Fruit fly (Drosophila melanogaster) whole organism, pupa: ENCODE measurements around the gene Prx1.
A peak's percentile ranks its signal among the peaks of the same experiment; 100 is the strongest.

Source experiments
- CG10348 ChIP-seq: fragments of 200-800 bp; sonication (Bioruptor generic); IDR thresholded peaks from 2 replicates; pipeline ENCODE4 v1.3.6; 2022; ENCODE audit warnings: missing biosample characterization, missing genetic modification characterization
- CG12605 ChIP-seq: fragments of 200-800 bp; sonication (Bioruptor generic); IDR thresholded peaks from 2 replicates; pipeline ENCODE4 v1.3.6; 2022; ENCODE audit warnings: missing biosample characterization, missing genetic modification characterization
- CG13204 ChIP-seq: fragments of 200-800 bp; sonication (Bioruptor generic); optimal IDR thresholded peaks from 2 replicates; lab custom pipeline; 2018; ENCODE audit warnings: missing biosample characterization, mild to moderate bottlenecking, missing genetic modification characterization, moderate library complexity
- CG14655 ChIP-seq: fragments of 200-800 bp; sonication (Bioruptor generic); optimal IDR thresholded peaks from 3 replicates; lab custom pipeline; 2017; ENCODE audit warnings: mild to moderate bottlenecking, missing biosample characterization, missing genetic modification reagents, missing genetic modification characterization
- CG15710 ChIP-seq: fragments of 200-800 bp; sonication (Bioruptor generic); optimal IDR thresholded peaks from 2 replicates; lab custom pipeline; 2018; ENCODE audit warnings: missing biosample characterization, mild to moderate bottlenecking, missing genetic modification characterization, moderate library complexity
- CG17806 ChIP-seq: fragments of 200-800 bp; sonication (Bioruptor generic); optimal IDR thresholded peaks from 2 replicates; lab custom pipeline; 2018; ENCODE audit warnings: missing biosample characterization, mild to moderate bottlenecking, missing genetic modification characterization, moderate library complexity
- CG32121 ChIP-seq: fragments of 200-800 bp; sonication (Bioruptor generic); IDR thresholded peaks from 2 replicates; pipeline ENCODE4 v1.3.6; 2022; ENCODE audit warnings: missing biosample characterization, missing genetic modification characterization
- CG34367 ChIP-seq: fragments of 200-800 bp; sonication (Bioruptor generic); optimal IDR thresholded peaks from 2 replicates; lab custom pipeline; 2018; ENCODE audit warnings: missing biosample characterization, mild to moderate bottlenecking, missing genetic modification characterization
- CG4496 ChIP-seq: fragments of 200-800 bp; sonication (Bioruptor generic); IDR thresholded peaks from 3 replicates; pipeline ENCODE4 v1.3.6; 2022; ENCODE audit warnings: missing biosample characterization, missing genetic modification characterization
- CG8159 ChIP-seq: fragments of 200-800 bp; sonication (Bioruptor generic); optimal IDR thresholded peaks from 3 replicates; lab custom pipeline; 2018; ENCODE audit warnings: missing biosample characterization, mild to moderate bottlenecking, missing genetic modification characterization, moderate library complexity
- CG8301 ChIP-seq: fragments of 200-800 bp; sonication (Bioruptor generic); optimal IDR thresholded peaks from 2 replicates; lab custom pipeline; 2018; ENCODE audit warnings: missing biosample characterization, mild to moderate bottlenecking, missing genetic modification characterization
- CG9948 ChIP-seq: fragments of 200-800 bp; sonication (Bioruptor generic); optimal IDR thresholded peaks from 2 replicates; lab custom pipeline; 2018; ENCODE audit warnings: missing biosample characterization, mild to moderate bottlenecking, missing genetic modification characterization, moderate library complexity
- D1 ChIP-seq: fragments of 200-800 bp; sonication (Bioruptor generic); optimal IDR thresholded peaks from 2 replicates; lab custom pipeline; 2018; ENCODE audit warnings: missing biosample characterization, mild to moderate bottlenecking, missing genetic modification characterization, moderate library complexity
- EcR ChIP-seq: fragments of 200-800 bp; sonication (Bioruptor generic); optimal IDR thresholded peaks from 3 replicates; lab custom pipeline; 2019; ENCODE audit warnings: missing biosample characterization, missing genetic modification characterization, mild to moderate bottlenecking, moderate library complexity, missing genetic modification reagents
- Ets98B ChIP-seq: fragments of 200-800 bp; sonication (Bioruptor generic); IDR thresholded peaks from 2 replicates; pipeline ENCODE4 v1.3.6; 2022; ENCODE audit warnings: missing biosample characterization, missing genetic modification characterization
- Pif1A ChIP-seq: fragments of 200-800 bp; sonication (Bioruptor generic); optimal IDR thresholded peaks from 3 replicates; lab custom pipeline; 2016; ENCODE audit warnings: missing biosample characterization, missing genetic modification characterization
- Pif1B ChIP-seq: fragments of 200-800 bp; sonication (Bioruptor generic); optimal IDR thresholded peaks from 3 replicates; lab custom pipeline; 2016; ENCODE audit warnings: missing biosample characterization, missing genetic modification characterization
- Snoo ChIP-seq: fragments of 200-800 bp; sonication (Bioruptor generic); optimal IDR thresholded peaks from 3 replicates; lab custom pipeline; 2017; ENCODE audit warnings: missing biosample characterization, mild to moderate bottlenecking, missing genetic modification characterization, inconsistent platforms
- fd96Ca ChIP-seq: fragments of 200-800 bp; sonication (Bioruptor generic); IDR thresholded peaks from 3 replicates; pipeline ENCODE4 v1.3.6; 2022; ENCODE audit warnings: missing biosample characterization, missing genetic modification characterization
- gl ChIP-seq: fragments of 200-800 bp; sonication (Bioruptor generic); optimal IDR thresholded peaks from 2 replicates; lab custom pipeline; 2018; ENCODE audit warnings: missing biosample characterization, mild to moderate bottlenecking, missing genetic modification characterization
- rn ChIP-seq: fragments of 200-800 bp; sonication (Bioruptor generic); IDR thresholded peaks from 2 replicates; pipeline ENCODE4 v1.3.6; 2022; ENCODE audit warnings: missing biosample characterization, missing genetic modification characterization

The Prx1 gene

DNA sequence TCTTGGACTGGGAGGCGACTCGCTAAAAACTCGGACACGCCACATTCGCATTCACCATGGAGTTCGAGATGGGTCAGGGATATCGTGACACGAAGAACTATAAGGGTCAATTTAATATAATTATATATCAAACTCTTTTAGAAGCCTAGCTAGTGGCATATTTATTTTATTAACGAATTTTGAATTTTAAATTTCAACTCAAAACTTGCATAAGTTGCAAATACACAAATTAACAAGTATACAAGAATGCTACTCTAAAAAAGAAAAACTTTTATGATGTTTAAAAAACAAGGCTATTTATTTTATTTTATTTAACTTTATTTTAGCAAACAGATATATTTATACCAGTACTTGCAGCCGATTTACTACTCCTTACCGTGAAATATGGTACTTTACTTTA lies 1.6 kb upstream of the Prx1 start:
- TF ChIP-seq Snoo (tag; lab: Kevin White, UChicago), result no peak
- TF ChIP-seq CG15710 (tag; lab: Kevin White, UChicago), result no peak
- no peak for TF ChIP-seq CG14655 (GFP tag; lab: Kevin White, UChicago)
- no peak for TF ChIP-seq CG13204 (GFP tag; lab: Kevin White, UChicago)
- no peak for TF ChIP-seq gl (tag; lab: Kevin White, UChicago)
- TF ChIP-seq CG17806 (tag; lab: Kevin White, UChicago), result no peak
- TF ChIP-seq rn (GFP tag; lab: Robert Waterston, UW), result no peak
- TF ChIP-seq CG9948, result no peak
- no peak for TF ChIP-seq CG12605 (GFP tag; lab: Robert Waterston, UW)
- TF ChIP-seq CG34367 (tag; lab: Kevin White, UChicago), result no peak
- no peak for TF ChIP-seq CG32121 (GFP tag; lab: Robert Waterston, UW)

DNA sequence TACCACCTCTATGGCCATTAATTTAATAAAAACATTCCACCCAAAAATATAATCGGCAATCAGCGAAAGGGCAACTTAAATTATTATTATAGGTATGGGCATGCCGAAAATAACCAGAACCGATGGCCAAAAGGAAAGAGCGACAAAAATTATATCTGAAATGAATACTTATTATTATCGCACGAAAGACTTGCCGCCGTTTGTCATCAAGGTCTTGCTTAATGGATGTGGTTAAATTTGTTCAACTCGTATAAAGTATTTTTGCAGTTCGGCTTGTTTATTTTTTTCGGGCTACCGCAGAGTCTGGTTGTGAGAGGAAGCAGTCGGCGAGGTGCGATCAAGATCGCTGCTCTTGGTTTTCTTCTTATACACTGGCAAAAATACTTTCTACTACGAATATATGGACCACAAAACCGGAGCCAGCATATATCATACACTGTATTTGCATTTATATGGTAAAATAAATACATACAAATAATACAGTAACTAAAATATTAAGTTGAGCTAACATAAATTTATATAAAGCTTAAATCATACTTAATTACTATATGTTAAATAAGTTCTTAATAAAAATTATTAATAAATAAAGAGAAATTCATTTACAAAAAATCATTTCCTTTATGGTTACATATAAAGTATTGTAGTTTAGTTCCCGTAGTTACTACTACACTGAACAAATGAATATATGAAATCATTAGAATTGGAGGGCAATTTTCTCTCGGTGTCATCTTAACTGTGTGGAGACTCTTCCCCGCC lies 1.2 kb downstream of the Prx1 start:
- TF ChIP-seq Pif1B (GFP tag; lab: Kevin White, UChicago) (no peak), CG13204 (GFP tag; lab: Kevin White, UChicago) (no peak), CG15710 (tag; lab: Kevin White, UChicago) (peak; percentile 72), CG32121 (GFP tag; lab: Robert Waterston, UW) (no peak), gl (tag; lab: Kevin White, UChicago) (no peak), Snoo (tag; lab: Kevin White, UChicago) (peak; percentile 74), CG10348 (GFP tag; lab: Robert Waterston, UW) (no peak), CG9948 (peak; percentile 62), CG8301 (peak; percentile 26), CG12605 (GFP tag; lab: Robert Waterston, UW) (no peak), Ets98B (GFP tag; lab: Robert Waterston, UW) (no peak), CG14655 (GFP tag; lab: Kevin White, UChicago) (peak; percentile 45), D1 (tag; lab: Kevin White, UChicago) (peak; percentile 16), CG17806 (tag; lab: Kevin White, UChicago) (peak; percentile 62), CG4496 (GFP tag; lab: Robert Waterston, UW) (no peak), rn (GFP tag; lab: Robert Waterston, UW) (no peak), EcR (GFP tag; lab: Kevin White, UChicago) (no peak), fd96Ca (GFP tag; lab: Robert Waterston, UW) (no peak), CG34367 (tag; lab: Kevin White, UChicago) (no peak), CG8159 (tag; lab: Kevin White, UChicago) (peak; percentile 90), Pif1A (GFP tag; lab: Kevin White, UChicago) (no peak)

DNA sequence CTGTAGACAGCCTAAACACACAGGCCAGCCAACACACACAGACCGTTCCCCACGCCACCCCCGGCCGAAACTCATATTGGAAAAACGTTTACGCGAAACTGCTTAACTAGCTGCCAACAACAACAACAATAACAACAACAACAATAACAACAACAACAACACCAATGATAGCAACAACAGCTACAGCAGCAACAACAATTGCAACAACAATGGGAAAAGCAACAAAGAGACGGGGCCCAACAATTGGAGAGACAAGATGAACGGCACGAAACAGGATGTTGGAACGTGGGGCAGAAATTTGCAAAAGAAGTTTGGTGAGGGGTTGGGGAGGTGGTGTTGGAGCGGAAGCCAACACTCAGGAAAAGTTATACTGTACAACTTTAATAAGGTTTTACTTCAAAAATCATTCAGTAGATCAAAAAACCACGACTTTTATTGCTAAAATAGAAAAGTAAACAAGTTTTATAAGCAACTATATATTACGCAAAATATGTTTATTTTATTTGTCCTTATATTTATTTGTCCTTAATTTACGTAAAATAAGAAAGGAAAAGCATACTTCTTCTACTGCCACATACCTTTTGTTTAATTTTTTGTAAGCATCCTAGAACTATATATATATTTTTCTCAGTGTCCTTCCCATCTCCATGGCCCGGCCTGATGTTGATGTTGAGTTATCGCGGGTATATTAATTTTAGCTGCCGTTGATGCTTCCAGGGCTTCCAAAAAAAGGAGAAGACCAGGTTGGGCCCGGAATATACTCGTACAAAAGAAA lies 4.4 kb downstream of the Prx1 start:
- peak; percentile 33 for TF ChIP-seq CG13204 (GFP tag; lab: Kevin White, UChicago)
- peak; percentile 50; the same call in 2 of the 3 replicates for TF ChIP-seq CG4496 (GFP tag; lab: Robert Waterston, UW)
- peak; percentile 85 for TF ChIP-seq CG9948
- peak; percentile 68 for TF ChIP-seq D1 (tag; lab: Kevin White, UChicago)
- TF ChIP-seq gl (tag; lab: Kevin White, UChicago), result no peak
- TF ChIP-seq rn (GFP tag; lab: Robert Waterston, UW), result 0 out of 2 replicates have a peak, but pooled peaks have one; percentile 30
- TF ChIP-seq CG34367 (tag; lab: Kevin White, UChicago), result peak; percentile 77
- TF ChIP-seq CG32121 (GFP tag; lab: Robert Waterston, UW), result no peak
- TF ChIP-seq EcR (GFP tag; lab: Kevin White, UChicago), result no peak
- peak; percentile 72 for TF ChIP-seq CG8301
- peak; percentile 92 for TF ChIP-seq CG8159 (tag; lab: Kevin White, UChicago)
- TF ChIP-seq CG10348 (GFP tag; lab: Robert Waterston, UW), result no peak
- TF ChIP-seq CG12605 (GFP tag; lab: Robert Waterston, UW), result peak; percentile 25; the same call in 1 of the 2 replicates
- TF ChIP-seq Pif1A (GFP tag; lab: Kevin White, UChicago), result peak; percentile 66
- peak; percentile 51 for TF ChIP-seq Pif1B (GFP tag; lab: Kevin White, UChicago)
- TF ChIP-seq CG17806 (tag; lab: Kevin White, UChicago), result peak; percentile 85
- no peak for TF ChIP-seq fd96Ca (GFP tag; lab: Robert Waterston, UW)
- TF ChIP-seq CG15710 (tag; lab: Kevin White, UChicago), result peak; percentile 90
- TF ChIP-seq Snoo (tag; lab: Kevin White, UChicago), result peak; percentile 78
- no peak for TF ChIP-seq Ets98B (GFP tag; lab: Robert Waterston, UW)
- peak; percentile 80 for TF ChIP-seq CG14655 (GFP tag; lab: Kevin White, UChicago)
- TF ChIP-seq, all 21 proteins: peak for 15

DNA sequence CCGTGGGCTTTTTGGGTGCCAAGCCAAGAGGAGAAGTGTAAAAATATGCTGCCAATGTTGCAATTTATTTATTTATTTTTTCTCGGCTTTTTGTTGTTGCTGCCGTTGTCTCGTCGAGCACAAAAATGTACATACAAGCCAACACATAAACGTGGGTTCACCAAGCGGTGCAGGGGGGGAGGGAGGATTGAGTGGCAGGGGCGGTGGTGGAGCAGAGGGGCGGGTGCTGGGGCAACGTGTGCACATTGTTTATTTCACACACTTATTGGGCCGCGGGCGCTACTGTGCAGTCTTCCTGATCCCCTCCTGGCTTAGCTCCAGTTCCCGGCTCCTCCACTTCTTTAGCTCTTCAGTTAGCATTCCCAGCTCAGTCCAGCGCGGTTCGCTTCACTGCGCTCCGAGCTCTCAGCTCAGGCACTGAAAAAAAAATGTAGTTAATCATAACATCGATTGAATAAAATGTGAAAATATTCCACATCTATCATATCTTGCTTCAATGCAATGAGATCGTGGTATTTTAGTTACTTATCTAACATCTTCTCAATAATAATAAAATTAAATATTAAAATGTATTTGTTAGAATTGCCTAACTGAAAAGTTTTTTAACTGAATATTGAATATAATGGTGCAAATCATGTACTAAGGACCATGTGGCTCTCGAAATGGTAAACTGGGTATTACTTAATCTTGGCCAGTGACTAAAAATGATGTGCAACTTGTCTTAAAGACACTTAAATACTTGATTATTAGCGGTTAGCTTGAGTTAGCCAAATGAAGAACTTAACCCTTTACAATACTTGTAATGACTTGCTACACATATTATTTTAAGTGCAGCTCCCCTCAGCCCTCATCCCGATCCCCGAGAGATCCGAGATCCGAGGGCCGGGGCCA lies 6.9 kb downstream of the Prx1 start:
- TF ChIP-seq rn (GFP tag; lab: Robert Waterston, UW) (no peak), CG17806 (tag; lab: Kevin White, UChicago) (peak; percentile 30), fd96Ca (GFP tag; lab: Robert Waterston, UW) (peak; percentile 49; the same call in 2 of the 3 replicates), CG10348 (GFP tag; lab: Robert Waterston, UW) (no peak), CG8159 (tag; lab: Kevin White, UChicago) (peak; percentile 66), gl (tag; lab: Kevin White, UChicago) (no peak), CG12605 (GFP tag; lab: Robert Waterston, UW) (no peak), CG9948 (peak; percentile 36), Snoo (tag; lab: Kevin White, UChicago) (peak; percentile 31), CG14655 (GFP tag; lab: Kevin White, UChicago) (peak; percentile 56), D1 (tag; lab: Kevin White, UChicago) (no peak), CG13204 (GFP tag; lab: Kevin White, UChicago) (peak; percentile 58), CG4496 (GFP tag; lab: Robert Waterston, UW) (0 out of 3 replicates have a peak, but pooled peaks have one; percentile 33), CG15710 (tag; lab: Kevin White, UChicago) (peak; percentile 46), EcR (GFP tag; lab: Kevin White, UChicago) (peak; percentile 23), CG34367 (tag; lab: Kevin White, UChicago) (peak; percentile 24), Pif1B (GFP tag; lab: Kevin White, UChicago) (no peak), Ets98B (GFP tag; lab: Robert Waterston, UW) (no peak), CG32121 (GFP tag; lab: Robert Waterston, UW) (peak; percentile 47; the same call in 1 of the 2 replicates), CG8301 (no peak), Pif1A (GFP tag; lab: Kevin White, UChicago) (no peak)
